Fruit fly (Drosophila melanogaster): ENCODE results near the gene Sgs3.

The Sgs3 gene

dm6 chr3L:11548009-11548408 is 36.0 kb downstream of the Sgs3 start (continued):
- no peak for TF ChIP-seq CG17359 (tag; optimal IDR thresholded peaks at IDR 0.05)
- TF ChIP-seq Awh (GFP tag; IDR thresholded peaks at IDR 0.05) = peak; percentile 18; the same call in 1 of the 2 replicates
- TF ChIP-seq slbo (GFP tag; IDR thresholded peaks at IDR 0.05) = no peak
- no peak for TF ChIP-seq luna (GFP tag; optimal IDR thresholded peaks at IDR 0.05)
- no peak for TF ChIP-seq CG4730 (GFP tag; IDR thresholded peaks at IDR 0.05)
- TF ChIP-seq lov (optimal IDR thresholded peaks at IDR 0.05) = no peak
- 0 out of 3 replicates have a peak, but pooled peaks have one; percentile 33 for TF ChIP-seq lov (GFP tag; IDR thresholded peaks at IDR 0.05)
- TF ChIP-seq chn (GFP tag; optimal IDR thresholded peaks at IDR 0.05) = no peak
- TF ChIP-seq aop (GFP tag; IDR thresholded peaks at IDR 0.05) = no peak
- 0 out of 3 replicates have a peak, but pooled peaks have one; percentile 60 for TF ChIP-seq so (GFP tag; IDR thresholded peaks at IDR 0.05)
- no peak for TF ChIP-seq CG11504 (tag; optimal IDR thresholded peaks at IDR 0.05)
- peak; percentile 27; the same call in 1 of the 2 replicates for TF ChIP-seq crol (GFP tag; IDR thresholded peaks at IDR 0.05)
- TF ChIP-seq ash1 (GFP tag; optimal IDR thresholded peaks at IDR 0.05) = no peak
- TF ChIP-seq Hey (tag; optimal IDR thresholded peaks at IDR 0.05) = no peak
- TF ChIP-seq ara (GFP tag; IDR thresholded peaks at IDR 0.05) = peak; percentile 25; the same call in 1 of the 2 replicates
- TF ChIP-seq Dll (GFP tag; IDR thresholded peaks at IDR 0.05; ENCODE audit: partially characterized antibody) = no peak
- TF ChIP-seq CG34376 (GFP tag; optimal IDR thresholded peaks at IDR 0.05) = no peak
- no peak for TF ChIP-seq D19B (GFP tag; optimal IDR thresholded peaks at IDR 0.05)
- no peak for TF ChIP-seq CG12769 (tag; optimal IDR thresholded peaks at IDR 0.05)
- no peak for TF ChIP-seq dati (GFP tag; IDR thresholded peaks at IDR 0.05)
- TF ChIP-seq Sox100B (GFP tag; optimal IDR thresholded peaks at IDR 0.05) = no peak

dm6 chr3L:11549432-11549831 is 37.4 kb downstream of the Sgs3 start:
- TF ChIP-seq Hr39 (optimal IDR thresholded peaks at IDR 0.05) (peak; percentile 74), CG9932 (GFP tag; IDR thresholded peaks at IDR 0.05) (no peak), CG8281 (tag; optimal IDR thresholded peaks at IDR 0.05) (no peak), crp (GFP tag; optimal IDR thresholded peaks at IDR 0.05) (no peak), ci (GFP tag; IDR thresholded peaks at IDR 0.05) (0 out of 3 replicates have a peak, but pooled peaks have one; percentile 24), Drgx (GFP tag; IDR thresholded peaks at IDR 0.05) (0 out of 2 replicates have a peak, but pooled peaks have one; percentile 28), sc (optimal IDR thresholded peaks at IDR 0.05) (no peak), sc (GFP tag; optimal IDR thresholded peaks at IDR 0.05) (no peak), CG9817 (tag; optimal IDR thresholded peaks at IDR 0.05) (no peak), CG11696 (GFP tag; IDR thresholded peaks at IDR 0.05) (no peak), Hr51 (GFP tag; optimal IDR thresholded peaks at IDR 0.05) (no peak), cad (GFP tag; optimal IDR thresholded peaks at IDR 0.05) (no peak)

- TF ChIP-seq ap (GFP tag; IDR thresholded peaks at IDR 0.05) = no peak
- peak; percentile 6 for TF ChIP-seq CG15269 (tag; optimal IDR thresholded peaks at IDR 0.05)
- TF ChIP-seq fd102C (GFP tag; optimal IDR thresholded peaks at IDR 0.05) = no peak
- peak; percentile 52 for TF ChIP-seq crol (GFP tag; IDR thresholded peaks at IDR 0.05)
- no peak for TF ChIP-seq Six4 (GFP tag; optimal IDR thresholded peaks at IDR 0.05)
- TF ChIP-seq Dbx (GFP tag; IDR thresholded peaks at IDR 0.05) = 0 out of 3 replicates have a peak, but pooled peaks have one; percentile 40
- peak; percentile 82 for TF ChIP-seq CG11696 (GFP tag; IDR thresholded peaks at IDR 0.05)
- no peak for TF ChIP-seq br (optimal IDR thresholded peaks at IDR 0.05)
- TF ChIP-seq sob (GFP tag; IDR thresholded peaks at IDR 0.05) = 0 out of 2 replicates have a peak, but pooled peaks have one; percentile 24
- TF ChIP-seq unc-4 (GFP tag; IDR thresholded peaks at IDR 0.05; ENCODE audit: partially characterized antibody) = 0 out of 2 replicates have a peak, but pooled peaks have one; percentile 25
- no peak for TF ChIP-seq Mrtf (GFP tag; IDR thresholded peaks at IDR 0.05)
- peak; percentile 75 for TF ChIP-seq ftz-f1 (GFP tag; optimal IDR thresholded peaks at IDR 0.05)
- peak; percentile 67 for TF ChIP-seq kni (GFP tag; optimal IDR thresholded peaks at IDR 0.05)
- peak; percentile 44; the same call in 1 of the 2 replicates for TF ChIP-seq slbo (GFP tag; IDR thresholded peaks at IDR 0.05)
- TF ChIP-seq Elba2 (GFP tag; optimal IDR thresholded peaks at IDR 0.05) = no peak
- TF ChIP-seq CG6765 (GFP tag; optimal IDR thresholded peaks at IDR 0.05) = peak; percentile 22
- peak; percentile 69 for TF ChIP-seq CG12769 (tag; optimal IDR thresholded peaks at IDR 0.05)
- peak; percentile 90 for TF ChIP-seq Blimp-1 (GFP tag; optimal IDR thresholded peaks at IDR 0.05)
- 0 out of 3 replicates have a peak, but pooled peaks have one; percentile 20 for TF ChIP-seq CG17361 (GFP tag; IDR thresholded peaks at IDR 0.05)
- TF ChIP-seq shn (GFP tag; optimal IDR thresholded peaks at IDR 0.05) = no peak
These were observed 38.5 kb downstream of the Sgs3 start for dm6 chr3L:11550359-11551056.

Measured in whole organism, embryonic.